Fruit fly (Drosophila melanogaster) whole organism, embryonic: ENCODE results near the gene CG34313.

Experiments
- Ada2b ChIP-seq: fragments of 200-800 bp; sonication (Bioruptor generic); IDR thresholded peaks from 2 replicates; pipeline ENCODE4 v1.3.6; 2022; ENCODE audit warnings: missing biosample characterization, missing genetic modification characterization
- CG10366 ChIP-seq: fragments of 200-800 bp; sonication (Bioruptor generic); IDR thresholded peaks from 2 replicates; pipeline ENCODE4 v1.3.6; 2022; ENCODE audit warnings: missing biosample characterization, missing genetic modification characterization
- CG10979 ChIP-seq: fragments of 200-800 bp; sonication (Bioruptor generic); optimal IDR thresholded peaks from 2 replicates; lab custom pipeline; 2018; ENCODE audit warnings: missing biosample characterization, mild to moderate bottlenecking, missing genetic modification characterization, moderate library complexity
- CG11504 ChIP-seq: fragments of 200-800 bp; sonication (Bioruptor generic); optimal IDR thresholded peaks from 3 replicates; lab custom pipeline; 2019; ENCODE audit warnings: missing biosample characterization, mild to moderate bottlenecking, missing genetic modification characterization, moderate library complexity
- CG12391 ChIP-seq: fragments of 200-800 bp; sonication (Bioruptor generic); optimal IDR thresholded peaks from 3 replicates; lab custom pipeline; 2018; ENCODE audit warnings: missing biosample characterization, mild to moderate bottlenecking, missing genetic modification characterization, moderate library complexity
- CG13296 ChIP-seq: fragments of 200-800 bp; sonication (Bioruptor generic); optimal IDR thresholded peaks from 3 replicates; lab custom pipeline; 2018; ENCODE audit warnings: missing biosample characterization, mild to moderate bottlenecking, missing genetic modification characterization
- CG16863 ChIP-seq: fragments of 200-800 bp; sonication (Bioruptor generic); optimal IDR thresholded peaks from 3 replicates; lab custom pipeline; 2016; ENCODE audit warnings: missing biosample characterization, missing genetic modification characterization
- CG3281 ChIP-seq: fragments of 200-800 bp; sonication (Bioruptor generic); optimal IDR thresholded peaks from 3 replicates; lab custom pipeline; 2017; ENCODE audit warnings: missing biosample characterization, mild to moderate bottlenecking, missing genetic modification characterization
- CG3838 ChIP-seq: fragments of 200-800 bp; sonication (Bioruptor generic); optimal IDR thresholded peaks from 3 replicates; lab custom pipeline; 2016; ENCODE audit warnings: missing biosample characterization, missing genetic modification characterization
- CG3847 ChIP-seq: fragments of 200-800 bp; sonication (Bioruptor generic); IDR thresholded peaks from 2 replicates; pipeline ENCODE4 v1.3.6; 2022; ENCODE audit warnings: missing biosample characterization, missing genetic modification characterization
- CG4424 ChIP-seq: fragments of 200-800 bp; sonication (Bioruptor generic); optimal IDR thresholded peaks from 3 replicates; lab custom pipeline; 2016; ENCODE audit warnings: missing biosample characterization, missing genetic modification characterization
- CG4707 ChIP-seq: fragments of 200-800 bp; sonication (Bioruptor generic); optimal IDR thresholded peaks from 2 replicates; lab custom pipeline; 2018; ENCODE audit warnings: missing biosample characterization, mild to moderate bottlenecking, missing genetic modification characterization, moderate library complexity
- CG4854 ChIP-seq: fragments of 200-800 bp; sonication (Bioruptor generic); optimal IDR thresholded peaks from 2 replicates; lab custom pipeline; 2016; ENCODE audit warnings: missing biosample characterization, missing genetic modification characterization, inconsistent platforms
- CG6254 ChIP-seq: fragments of 200-800 bp; sonication (Bioruptor generic); optimal IDR thresholded peaks from 3 replicates; lab custom pipeline; 2017; ENCODE audit warnings: mild to moderate bottlenecking, missing biosample characterization, missing genetic modification reagents, missing genetic modification characterization
- CG7271 ChIP-seq: fragments of 200-800 bp; sonication (Bioruptor generic); optimal IDR thresholded peaks from 2 replicates; lab custom pipeline; 2018; ENCODE audit warnings: missing biosample characterization, mild to moderate bottlenecking, missing genetic modification characterization, moderate library complexity
- CG8290 ChIP-seq, 3 experiments: fragments of 200-800 bp; sonication (Bioruptor generic); optimal IDR thresholded peaks; 2 replicates each; lab custom pipeline; 2016 to 2019; ENCODE audit warnings: missing biosample characterization in 3 of 3, missing genetic modification characterization in 3 of 3, mild to moderate bottlenecking in 2 of 3, moderate library complexity in 1 of 3
- CG8388 ChIP-seq: fragments of 200-800 bp; sonication (Bioruptor generic); optimal IDR thresholded peaks from 2 replicates; lab custom pipeline; 2019; ENCODE audit warnings: missing biosample characterization, mild to moderate bottlenecking, missing genetic modification characterization, moderate library complexity
- D19A ChIP-seq: fragments of 200-800 bp; optimal IDR thresholded peaks from 3 replicates; lab custom pipeline; 2019; ENCODE audit warnings: missing biosample characterization, mild to moderate bottlenecking, missing genetic modification characterization, moderate library complexity
- Deaf1 ChIP-seq: fragments of 200-800 bp; optimal IDR thresholded peaks from 3 replicates; lab custom pipeline; 2019; ENCODE audit warnings: missing biosample characterization, mild to moderate bottlenecking, missing genetic modification characterization, moderate library complexity
- Dp ChIP-seq: fragments of 200-800 bp; sonication (Bioruptor generic); optimal IDR thresholded peaks from 2 replicates; lab custom pipeline; 2018; ENCODE audit warnings: missing biosample characterization, mild to moderate bottlenecking, missing genetic modification characterization, moderate library complexity
- HHEX ChIP-seq: fragments of 200-800 bp; sonication (Bioruptor generic); optimal IDR thresholded peaks from 3 replicates; lab custom pipeline; 2017; ENCODE audit warnings: missing biosample characterization, mild to moderate bottlenecking, missing genetic modification characterization, missing genetic modification reagents
- Med ChIP-seq: fragments of 200-800 bp; sonication (Bioruptor generic); peaks from one replicate; lab custom pipeline; 2016; ENCODE audit warnings: missing biosample characterization, missing genetic modification characterization, mild to moderate bottlenecking, inconsistent platforms, moderate library complexity
- Meics ChIP-seq: fragments of 200-800 bp; sonication (Bioruptor generic); optimal IDR thresholded peaks from 2 replicates; lab custom pipeline; 2017; ENCODE audit warnings: missing biosample characterization, mild to moderate bottlenecking, missing genetic modification characterization
- NC2α ChIP-seq: fragments of 200-800 bp; sonication (Bioruptor generic); optimal IDR thresholded peaks from 2 replicates; lab custom pipeline; 2016; ENCODE audit warnings: missing biosample characterization, missing genetic modification characterization
- Nf-YC ChIP-seq: fragments of 200-800 bp; optimal IDR thresholded peaks from 3 replicates; lab custom pipeline; 2019; ENCODE audit warnings: missing biosample characterization, mild to moderate bottlenecking, missing genetic modification characterization, moderate library complexity
- Opbp ChIP-seq: fragments of 200-800 bp; sonication (Bioruptor generic); IDR thresholded peaks from 3 replicates; pipeline ENCODE4 v1.3.6; 2022; ENCODE audit warnings: missing biosample characterization, missing genetic modification characterization; ENCODE audit not compliant: partially characterized antibody
- Pdp1 ChIP-seq, 2 experiments: fragments of 200-800 bp; sonication (Bioruptor generic); optimal IDR thresholded peaks; 3 replicates each; lab custom pipeline; 2016; ENCODE audit warnings: missing biosample characterization in 2 of 2, missing genetic modification characterization in 2 of 2, mild to moderate bottlenecking in 1 of 2, moderate library complexity in 1 of 2
- Scr ChIP-seq: fragments of 200-800 bp; sonication (Bioruptor generic); IDR thresholded peaks from 2 replicates; pipeline ENCODE4 v1.3.6; 2022; ENCODE audit warnings: missing biosample characterization, missing genetic modification characterization; ENCODE audit not compliant: partially characterized antibody
- aop ChIP-seq: fragments of 200-800 bp; sonication (Bioruptor generic); IDR thresholded peaks from 2 replicates; pipeline ENCODE4 v1.3.6; 2022; ENCODE audit warnings: missing biosample characterization, missing genetic modification characterization
- ash1 ChIP-seq: fragments of 200-800 bp; sonication (Bioruptor generic); optimal IDR thresholded peaks from 2 replicates; lab custom pipeline; 2018; ENCODE audit warnings: missing biosample characterization, mild to moderate bottlenecking, missing genetic modification characterization
- ato ChIP-seq: fragments of 200-800 bp; sonication (Bioruptor generic); IDR thresholded peaks from 2 replicates; pipeline ENCODE4 v1.3.6; 2022; ENCODE audit warnings: missing biosample characterization, missing genetic modification characterization; ENCODE audit not compliant: partially characterized antibody
- br ChIP-seq: fragments of >200 bp; optimal IDR thresholded peaks from 2 replicates; lab custom pipeline; 2017
- chif ChIP-seq, 2 experiments: fragments of 200-800 bp; sonication (Bioruptor generic); optimal IDR thresholded peaks; 3 replicates each; lab custom pipeline; 2016; ENCODE audit warnings: missing biosample characterization in 2 of 2, missing genetic modification characterization in 2 of 2
- crp ChIP-seq, 2 experiments: fragments of 200-800 bp; sonication (Bioruptor generic); optimal IDR thresholded peaks; 2 replicates in 1 of 2; 3 replicates in 1 of 2; lab custom pipeline; 2017; ENCODE audit warnings: missing biosample characterization in 2 of 2, missing genetic modification characterization in 2 of 2, mild to moderate bottlenecking in 1 of 2, moderate library complexity in 1 of 2
- exex ChIP-seq: fragments of 200-800 bp; sonication (Bioruptor generic); optimal IDR thresholded peaks from 4 replicates; lab custom pipeline; 2018; ENCODE audit warnings: missing biosample characterization, mild to moderate bottlenecking, missing genetic modification characterization, moderate library complexity
- fd102C ChIP-seq: fragments of 200-800 bp; sonication (Bioruptor generic); optimal IDR thresholded peaks from 2 replicates; lab custom pipeline; 2018; ENCODE audit warnings: missing biosample characterization, mild to moderate bottlenecking, missing genetic modification characterization, moderate library complexity
- inv ChIP-seq: fragments of 200-800 bp; sonication (Bioruptor generic); IDR thresholded peaks from 2 replicates; pipeline ENCODE4 v1.3.6; 2022; ENCODE audit warnings: missing biosample characterization, missing genetic modification characterization; ENCODE audit not compliant: partially characterized antibody
- ken ChIP-seq: fragments of 200-800 bp; sonication (Bioruptor generic); IDR thresholded peaks from 3 replicates; pipeline ENCODE4 v1.3.6; 2022; ENCODE audit warnings: missing biosample characterization, missing genetic modification characterization
- mirr ChIP-seq: fragments of 200-800 bp; sonication (Bioruptor generic); optimal IDR thresholded peaks from 3 replicates; lab custom pipeline; 2018; ENCODE audit warnings: missing biosample characterization, mild to moderate bottlenecking, missing genetic modification characterization
- odd ChIP-seq: fragments of 200-800 bp; sonication (Bioruptor generic); optimal IDR thresholded peaks from 2 replicates; lab custom pipeline; 2017; ENCODE audit warnings: missing biosample characterization, mild to moderate bottlenecking, missing genetic modification characterization
- onecut ChIP-seq: fragments of 200-800 bp; sonication (Bioruptor generic); IDR thresholded peaks from 2 replicates; pipeline ENCODE4 v1.3.6; 2022; ENCODE audit warnings: missing biosample characterization, missing genetic modification characterization
- p53 ChIP-seq: fragments of 200-800 bp; sonication (Bioruptor generic); optimal IDR thresholded peaks from 2 replicates; lab custom pipeline; 2016; ENCODE audit warnings: missing biosample characterization, missing genetic modification characterization
- sens ChIP-seq: fragments of 200-800 bp; sonication (Bioruptor generic); peaks from one replicate; lab custom pipeline; 2016; ENCODE audit warnings: missing biosample characterization, missing genetic modification characterization
- sim ChIP-seq: fragments of 200-800 bp; sonication (Bioruptor generic); IDR thresholded peaks from 2 replicates; pipeline ENCODE4 v1.3.6; 2022; ENCODE audit warnings: missing biosample characterization, missing genetic modification characterization
- sisA ChIP-seq: fragments of 200-800 bp; sonication (Bioruptor generic); IDR thresholded peaks from 2 replicates; pipeline ENCODE4 v1.3.6; 2022; ENCODE audit warnings: missing biosample characterization, missing genetic modification characterization
- stwl ChIP-seq: fragments of 200-800 bp; sonication (Bioruptor generic); optimal IDR thresholded peaks from 3 replicates; lab custom pipeline; 2018; ENCODE audit warnings: missing biosample characterization, mild to moderate bottlenecking, missing genetic modification characterization, moderate library complexity
- vfl ChIP-seq: fragments of 200-800 bp; sonication (Bioruptor generic); optimal IDR thresholded peaks from 2 replicates; lab custom pipeline; 2016; ENCODE audit warnings: missing biosample characterization, missing genetic modification characterization
- z ChIP-seq: fragments of 200-800 bp; sonication (Bioruptor generic); IDR thresholded peaks from 3 replicates; pipeline ENCODE4 v1.3.6; 2022; ENCODE audit warnings: missing biosample characterization, missing genetic modification characterization

CG34313 gene

DNA sequence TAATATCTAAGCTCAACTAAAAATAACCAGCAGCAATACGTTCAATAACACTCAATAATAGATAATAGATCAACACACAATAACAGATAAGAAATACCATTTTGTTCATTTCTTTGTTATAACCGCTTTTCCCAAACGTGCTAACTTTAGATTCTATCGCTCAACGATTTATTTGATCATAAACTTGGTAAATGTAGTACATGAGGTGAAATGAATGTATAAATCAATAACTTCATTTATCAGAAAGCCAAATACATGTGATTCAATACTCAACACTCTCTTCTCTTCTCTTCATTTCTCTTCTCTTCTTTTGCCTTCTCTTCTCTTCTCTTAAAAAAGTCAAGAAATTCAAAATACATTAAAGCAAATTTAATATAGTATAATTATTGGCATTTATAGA is 21.7 kb upstream of the CG34313 start (continued):
- TF ChIP-seq mirr (GFP tag; lab: Kevin White, UChicago) = peak; percentile 56

DNA sequence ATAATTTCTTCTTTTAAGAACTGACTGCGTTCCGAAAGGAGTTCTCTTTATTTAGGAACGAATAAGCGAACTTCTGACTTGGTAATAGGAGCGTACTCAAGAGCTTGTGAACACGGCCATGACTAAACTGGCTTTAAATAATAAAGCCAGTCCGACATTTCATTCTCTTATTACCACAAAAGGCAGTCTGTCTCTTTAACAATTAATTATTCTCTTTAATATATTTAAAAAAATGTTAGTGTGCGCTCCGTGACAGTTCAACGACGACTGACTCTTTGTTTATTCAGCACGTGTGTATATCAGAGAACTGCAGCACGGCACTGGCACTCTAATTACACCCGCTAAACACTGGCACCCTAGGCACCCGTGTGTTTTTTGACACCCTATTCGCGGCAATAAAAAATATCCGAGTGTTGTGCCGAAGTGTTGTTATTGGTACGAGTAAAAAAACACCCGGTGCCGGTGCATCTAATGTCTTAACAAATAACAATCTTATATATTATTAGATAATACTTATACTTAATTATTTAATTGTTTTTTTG is 20.8 kb upstream of the CG34313 start, which contains the start of gene CG31809:
Gene CG31809 (minus strand): TSS at position 249 of the 542 bp plus-strand sequence.
- TF ChIP-seq CG7271 (tag; lab: Kevin White, UChicago) (no peak), CG16863 (GFP tag; lab: Kevin White, UChicago) (no peak), ash1 (no peak), inv (GFP tag; lab: Robert Waterston, UW) (no peak), Scr (GFP tag; lab: Robert Waterston, UW) (no peak), CG10366 (GFP tag; lab: Robert Waterston, UW) (peak; percentile 7; the same call in 1 of the 2 replicates), Deaf1 (tag; lab: Kevin White, UChicago) (peak; percentile 62), aop (GFP tag; lab: Robert Waterston, UW) (no peak), Ada2b (no peak), CG10979 (tag; lab: Kevin White, UChicago) (no peak), vfl (GFP tag; lab: Kevin White, UChicago) (no peak), HHEX (GFP tag; lab: Kevin White, UChicago) (no peak), Med (GFP tag; lab: Kevin White, UChicago) (peak; percentile 66), ato (no peak), D19A (tag; lab: Kevin White, UChicago) (peak; percentile 13), Opbp (GFP tag; lab: Robert Waterston, UW) (no peak), CG4424 (GFP tag; lab: Kevin White, UChicago) (no peak), CG13296 (peak; percentile 20), sisA (GFP tag; lab: Robert Waterston, UW) (no peak), CG3281 (GFP tag; lab: Kevin White, UChicago) (no peak), z (GFP tag; lab: Robert Waterston, UW) (no peak), fd102C (no peak), CG4707 (GFP tag; lab: Kevin White, UChicago) (no peak), exex (tag; lab: Kevin White, UChicago) (peak; percentile 18), CG12391 (tag; lab: Kevin White, UChicago) (no peak), NC2α (GFP tag; lab: Kevin White, UChicago) (no peak), Dp (GFP tag; lab: Kevin White, UChicago) (no peak), onecut (GFP tag; lab: Robert Waterston, UW) (peak; percentile 38; the same call in 1 of the 2 replicates), CG3838 (GFP tag; lab: Kevin White, UChicago) (no peak), p53 (no peak), Pdp1 (GFP tag; optimal IDR thresholded peaks at IDR 0.05; lab: Kevin White, UChicago) (no peak), CG8388 (GFP tag; lab: Kevin White, UChicago) (no peak), Nf-YC (tag; lab: Kevin White, UChicago) (no peak), CG6254 (GFP tag; lab: Kevin White, UChicago) (peak; percentile 47), Meics (GFP tag; lab: Kevin White, UChicago) (peak; percentile 23), ken (GFP tag; lab: Robert Waterston, UW) (no peak), stwl (tag; lab: Kevin White, UChicago) (no peak), CG11504 (tag; lab: Kevin White, UChicago) (peak; percentile 3), sens (peak; percentile 5), odd (GFP tag; lab: Kevin White, UChicago) (no peak), sim (no peak), CG4854 (GFP tag; lab: Kevin White, UChicago) (no peak), chif (GFP tag; optimal IDR thresholded peaks at IDR 0.05; lab: Kevin White, UChicago) (no peak), crp (GFP tag; optimal IDR thresholded peaks at IDR 0.05; lab: Kevin White, UChicago) (no peak), br (lab: Kevin White, UChicago) (no peak), CG8290 (GFP tag; optimal IDR thresholded peaks at IDR 0.05; lab: Kevin White, UChicago) (no peak), CG8290 (tag; optimal IDR thresholded peaks at IDR 0.05; lab: Kevin White, UChicago) (no peak), CG3847 (GFP tag; lab: Robert Waterston, UW) (no peak)
